Worm (Caenorhabditis elegans): ENCODE measurements around the gene F48F7.3.

The F48F7.3 gene

ce11 chrX:13977439-13978118, 14.3 kb downstream of the F48F7.3 start, which contains the start of gene F48F7.6:
Gene F48F7.6, plus strand, starts transcription at chrX:13977829.
- TF ChIP-seq unc-55 (GFP tag; optimal IDR thresholded peaks at IDR 0.05) (peak; percentile 35), C34F6.9 (tag; optimal IDR thresholded peaks at IDR 0.05) (peak; percentile 67), snpc-4 (tag; optimal IDR thresholded peaks at IDR 0.05) (peak; percentile 13), gmeb-1 (tag; optimal IDR thresholded peaks at IDR 0.05) (peak; percentile 14), lin-11 (tag; optimal IDR thresholded peaks at IDR 0.05) (peak; percentile 36), nhr-237 (tag; optimal IDR thresholded peaks at IDR 0.05) (no peak), skn-1 (tag; optimal IDR thresholded peaks at IDR 0.05) (no peak), ZK546.5 (tag; optimal IDR thresholded peaks at IDR 0.05) (no peak), lsy-2 (tag; optimal IDR thresholded peaks at IDR 0.05) (peak in 1 of 2 experiments; percentile 54), fos-1 (tag; optimal IDR thresholded peaks at IDR 0.05) (peak; percentile 16), crh-2 (tag; optimal IDR thresholded peaks at IDR 0.05) (peak; percentile 28), mdl-1 (tag; optimal IDR thresholded peaks at IDR 0.05) (peak in 1 of 2 experiments; percentile 34), sem-4 (tag; optimal IDR thresholded peaks at IDR 0.05) (peak; percentile 8), mbf-1 (tag; optimal IDR thresholded peaks at IDR 0.05) (no peak), zag-1 (tag; optimal IDR thresholded peaks at IDR 0.05) (no peak), F13H6.1 (tag; optimal IDR thresholded peaks at IDR 0.05) (peak; percentile 2), ama-1 (optimal IDR thresholded peaks at IDR 0.05) (peak; percentile 1), nhr-129 (tag; optimal IDR thresholded peaks at IDR 0.05) (peak; percentile 75), ztf-4 (tag; optimal IDR thresholded peaks at IDR 0.05) (peak; percentile 8)

- TF ChIP-seq fos-1 (tag; optimal IDR thresholded peaks at IDR 0.05) = peak; percentile 12
Observed at ce11 chrX:13980417-13980816, 17.1 kb downstream of the F48F7.3 start, which contains the start of gene arrd-24. Gene arrd-24, minus strand, starts transcription at chrX:13980517.

- no peak for TF ChIP-seq nhr-21 (tag; optimal IDR thresholded peaks at IDR 0.05)
- no peak for TF ChIP-seq blmp-1 (tag; optimal IDR thresholded peaks at IDR 0.05; ENCODE audit: insufficient read depth)
- TF ChIP-seq nhr-237 (tag; optimal IDR thresholded peaks at IDR 0.05) = no peak
- TF ChIP-seq alr-1 (tag; optimal IDR thresholded peaks at IDR 0.05) = no peak
- no peak for TF ChIP-seq R02D3.7 (tag; optimal IDR thresholded peaks at IDR 0.05)
- TF ChIP-seq nhr-10 (tag; optimal IDR thresholded peaks at IDR 0.05) = no peak
- TF ChIP-seq sma-3 (GFP tag; optimal IDR thresholded peaks at IDR 0.05) = no peak
- TF ChIP-seq nhr-77 (tag; optimal IDR thresholded peaks at IDR 0.05) = no peak
- TF ChIP-seq mdl-1 (tag; optimal IDR thresholded peaks at IDR 0.05) = no peak
- no peak for TF ChIP-seq fos-1 (tag; optimal IDR thresholded peaks at IDR 0.05)
Observed at ce11 chrX:13986307-13986706, 23.0 kb downstream of the F48F7.3 start, which contains the start of gene irld-24. Gene irld-24, plus strand, starts transcription at chrX:13986607.

ce11 chrX:13990680-13991079, 27.4 kb downstream of the F48F7.3 start, which contains the start of gene C31E10.11:
Gene C31E10.11, minus strand, starts transcription at chrX:13990780.
- no peak for TF ChIP-seq C34F6.9 (tag; optimal IDR thresholded peaks at IDR 0.05)
- TF ChIP-seq ztf-1 (GFP tag; conservative IDR thresholded peaks at IDR 0.05) = no peak
- no peak for TF ChIP-seq skn-1 (tag; optimal IDR thresholded peaks at IDR 0.05)
- no peak for TF ChIP-seq elt-3 (tag; optimal IDR thresholded peaks at IDR 0.05)
- no peak for TF ChIP-seq unc-62 (GFP tag; optimal IDR thresholded peaks at IDR 0.05)
- TF ChIP-seq nhr-12 (tag; optimal IDR thresholded peaks at IDR 0.05) = no peak
- no peak for TF ChIP-seq ztf-4 (tag; optimal IDR thresholded peaks at IDR 0.05)

ce11 chrX:13995803-13996388, 32.6 kb downstream of the F48F7.3 start, which contains the start of the genes C31E10.5 and C31E10.6:
Gene C31E10.5, minus strand, starts transcription at chrX:13995834.
Gene C31E10.6, plus strand, starts transcription at chrX:13996338.
- peak; percentile 34 for TF ChIP-seq fos-1 (tag; optimal IDR thresholded peaks at IDR 0.05)
- TF ChIP-seq gmeb-1 (tag; optimal IDR thresholded peaks at IDR 0.05) = peak; percentile 46
- no peak for TF ChIP-seq unc-62 (GFP tag; optimal IDR thresholded peaks at IDR 0.05)
- TF ChIP-seq nhr-6 (tag; optimal IDR thresholded peaks at IDR 0.05) = no peak
- peak; percentile 71 for TF ChIP-seq unc-55 (GFP tag; optimal IDR thresholded peaks at IDR 0.05)
- TF ChIP-seq F13H6.1 (tag; optimal IDR thresholded peaks at IDR 0.05) = peak; percentile 60
- no peak for TF ChIP-seq zag-1 (tag; optimal IDR thresholded peaks at IDR 0.05)
- peak; percentile 19 for TF ChIP-seq sma-3 (GFP tag; optimal IDR thresholded peaks at IDR 0.05)
- no peak for TF ChIP-seq nhr-25 (tag; optimal IDR thresholded peaks at IDR 0.05)
- TF ChIP-seq mab-5 (tag; optimal IDR thresholded peaks at IDR 0.05) = no peak
- TF ChIP-seq C34F6.9 (tag; optimal IDR thresholded peaks at IDR 0.05) = peak; percentile 66
- TF ChIP-seq ceh-82 (tag; optimal IDR thresholded peaks at IDR 0.05) = no peak
- peak in 1 of 2 experiments; percentile 7 for TF ChIP-seq mdl-1 (tag; optimal IDR thresholded peaks at IDR 0.05)
- TF ChIP-seq unc-39 (tag; optimal IDR thresholded peaks at IDR 0.05) = no peak
- peak; percentile 14 for TF ChIP-seq nhr-21 (tag; optimal IDR thresholded peaks at IDR 0.05)
- peak; percentile 45 for TF ChIP-seq crh-2 (tag; optimal IDR thresholded peaks at IDR 0.05)
- TF ChIP-seq nhr-129 (tag; optimal IDR thresholded peaks at IDR 0.05) = peak; percentile 61
- TF ChIP-seq lsy-2 (tag; optimal IDR thresholded peaks at IDR 0.05) = peak in 1 of 2 experiments; percentile 32
- TF ChIP-seq sem-4 (tag; optimal IDR thresholded peaks at IDR 0.05) = peak; percentile 26
- peak; percentile 49 for TF ChIP-seq lin-13 (GFP tag; optimal IDR thresholded peaks at IDR 0.05)

Measured in whole organism, L2 larva.